Fruit fly (Drosophila melanogaster) whole organism, embryonic: ENCODE data around the gene CG10341.

Experiments used
- B-H2 ChIP-seq: fragments of 200-800 bp; sonication (Bioruptor generic); optimal IDR thresholded peaks from 2 replicates; lab custom pipeline; 2018; ENCODE audit warnings: missing biosample characterization, mild to moderate bottlenecking, missing genetic modification characterization
- BEAF-32 ChIP-seq: fragments of 200-800 bp; sonication (Bioruptor generic); optimal IDR thresholded peaks from 3 replicates; lab custom pipeline; 2017; ENCODE audit warnings: missing biosample characterization, missing genetic modification characterization, mild to moderate bottlenecking, moderate library complexity, missing genetic modification reagents
- Bgb ChIP-seq: fragments of 200-800 bp; sonication (Bioruptor generic); IDR thresholded peaks from 2 replicates; pipeline ENCODE4 v1.3.6; 2022; ENCODE audit warnings: missing biosample characterization, missing genetic modification characterization; ENCODE audit not compliant: partially characterized antibody
- C15 ChIP-seq: fragments of 200-800 bp; sonication (Bioruptor generic); IDR thresholded peaks from 3 replicates; pipeline ENCODE4 v1.3.6; 2022; ENCODE audit warnings: missing biosample characterization, missing genetic modification characterization
- CG10147 ChIP-seq: fragments of 200-800 bp; sonication (Bioruptor generic); optimal IDR thresholded peaks from 2 replicates; lab custom pipeline; 2019; ENCODE audit warnings: missing biosample characterization, mild to moderate bottlenecking, missing genetic modification characterization, moderate library complexity
- CG11560 ChIP-seq: fragments of 200-800 bp; sonication (Bioruptor generic); IDR thresholded peaks from 3 replicates; pipeline ENCODE4 v1.3.6; 2022; ENCODE audit warnings: missing biosample characterization, missing genetic modification characterization
- CG12155 ChIP-seq: fragments of 200-800 bp; sonication (Bioruptor generic); optimal IDR thresholded peaks from 3 replicates; lab custom pipeline; 2016; ENCODE audit warnings: missing biosample characterization, missing genetic modification characterization
- CG13123 ChIP-seq: fragments of 200-800 bp; sonication (Bioruptor generic); optimal IDR thresholded peaks from 2 replicates; lab custom pipeline; 2016; ENCODE audit warnings: missing biosample characterization, missing genetic modification characterization
- CG13775 ChIP-seq: fragments of 200-800 bp; sonication (Bioruptor generic); optimal IDR thresholded peaks from 3 replicates; lab custom pipeline; 2017; ENCODE audit warnings: missing biosample characterization, mild to moderate bottlenecking, missing genetic modification characterization
- CG14441 ChIP-seq: fragments of 200-800 bp; sonication (Bioruptor generic); IDR thresholded peaks from 2 replicates; pipeline ENCODE4 v1.3.6; 2022; ENCODE audit warnings: missing biosample characterization, missing genetic modification characterization
- CG15479 ChIP-seq: fragments of 200-800 bp; sonication (Bioruptor generic); optimal IDR thresholded peaks from 3 replicates; lab custom pipeline; 2019; ENCODE audit warnings: missing biosample characterization, mild to moderate bottlenecking, missing genetic modification characterization, moderate library complexity
- CG1603 ChIP-seq: fragments of 200-800 bp; sonication (Bioruptor generic); optimal IDR thresholded peaks from 2 replicates; lab custom pipeline; 2019; ENCODE audit warnings: missing biosample characterization, mild to moderate bottlenecking, missing genetic modification characterization, moderate library complexity
- CG17328 ChIP-seq: fragments of 200-800 bp; sonication (Bioruptor generic); IDR thresholded peaks from 2 replicates; pipeline ENCODE4 v1.3.6; 2022; ENCODE audit warnings: missing biosample characterization, missing genetic modification characterization
- CG17359 ChIP-seq: fragments of 200-800 bp; sonication (Bioruptor generic); optimal IDR thresholded peaks from 3 replicates; lab custom pipeline; 2018; ENCODE audit warnings: missing biosample characterization, mild to moderate bottlenecking, missing genetic modification characterization, moderate library complexity
- CG17361 ChIP-seq: fragments of 200-800 bp; sonication (Bioruptor generic); IDR thresholded peaks from 3 replicates; pipeline ENCODE4 v1.3.6; 2022; ENCODE audit warnings: missing biosample characterization, missing genetic modification characterization
- CG31388 ChIP-seq: fragments of 200-800 bp; sonication (Bioruptor generic); optimal IDR thresholded peaks from 2 replicates; lab custom pipeline; 2016; ENCODE audit warnings: missing biosample characterization, missing genetic modification characterization
- CG4617 ChIP-seq: fragments of 200-800 bp; sonication (Bioruptor generic); optimal IDR thresholded peaks from 3 replicates; lab custom pipeline; 2016; ENCODE audit warnings: missing biosample characterization, missing genetic modification characterization, borderline replicate concordance
- CG6813 ChIP-seq: fragments of 200-800 bp; sonication (Bioruptor generic); optimal IDR thresholded peaks from 2 replicates; lab custom pipeline; 2017; ENCODE audit warnings: missing biosample characterization, missing genetic modification characterization, mild to moderate bottlenecking, moderate library complexity, missing genetic modification reagents
- CG7987 ChIP-seq: fragments of 200-800 bp; sonication (Bioruptor generic); optimal IDR thresholded peaks from 2 replicates; lab custom pipeline; 2018; ENCODE audit warnings: missing biosample characterization, mild to moderate bottlenecking, missing genetic modification characterization, moderate library complexity
- CG8924 ChIP-seq: fragments of 200-800 bp; optimal IDR thresholded peaks from 3 replicates; lab custom pipeline; 2019; ENCODE audit warnings: missing biosample characterization, mild to moderate bottlenecking, missing genetic modification characterization, moderate library complexity
- CG8944 ChIP-seq: fragments of 200-800 bp; sonication (Bioruptor generic); optimal IDR thresholded peaks from 3 replicates; lab custom pipeline; 2016; ENCODE audit warnings: missing biosample characterization, missing genetic modification characterization
- CG9609 ChIP-seq: fragments of 200-800 bp; sonication (Bioruptor generic); optimal IDR thresholded peaks from 3 replicates; lab custom pipeline; 2016; ENCODE audit warnings: missing biosample characterization, missing genetic modification characterization
- CG9797 ChIP-seq: fragments of 200-800 bp; sonication (Bioruptor generic); optimal IDR thresholded peaks from 3 replicates; lab custom pipeline; 2018; ENCODE audit warnings: missing biosample characterization, mild to moderate bottlenecking, missing genetic modification characterization
- CTCF ChIP-seq: fragments of 200-800 bp; sonication (Bioruptor generic); optimal IDR thresholded peaks from 2 replicates; lab custom pipeline; 2017; ENCODE audit warnings: missing biosample characterization, mild to moderate bottlenecking, missing genetic modification characterization, moderate library complexity
- Dip2 ChIP-seq: fragments of 200-800 bp; sonication (Bioruptor generic); IDR thresholded peaks from 2 replicates; pipeline ENCODE4 v1.3.6; 2022; ENCODE audit warnings: missing biosample characterization, missing genetic modification characterization
- Elba2 ChIP-seq: fragments of 200-800 bp; sonication (Bioruptor generic); optimal IDR thresholded peaks from 3 replicates; lab custom pipeline; 2016; ENCODE audit warnings: missing biosample characterization, missing genetic modification characterization
- HLH4C ChIP-seq: fragments of 200-800 bp; sonication (Bioruptor generic); IDR thresholded peaks from 3 replicates; pipeline ENCODE4 v1.3.6; 2022; ENCODE audit warnings: missing biosample characterization, missing genetic modification characterization; ENCODE audit not compliant: partially characterized antibody
- Nf-YB ChIP-seq: fragments of 200-800 bp; sonication (Bioruptor generic); optimal IDR thresholded peaks from 3 replicates; lab custom pipeline; 2019; ENCODE audit warnings: missing biosample characterization, mild to moderate bottlenecking, missing genetic modification characterization, moderate library complexity
- Oaz ChIP-seq: fragments of 200-800 bp; sonication (Bioruptor generic); IDR thresholded peaks from 2 replicates; pipeline ENCODE4 v1.3.6; 2022; ENCODE audit warnings: missing biosample characterization, missing genetic modification characterization
- Spps ChIP-seq: fragments of 200-800 bp; sonication (Bioruptor generic); optimal IDR thresholded peaks from 2 replicates; lab custom pipeline; 2018; ENCODE audit warnings: missing biosample characterization, mild to moderate bottlenecking, missing genetic modification characterization
- Stat92E ChIP-seq, 3 experiments: fragments of >200 bp in 2 of 3; fragments of 200-800 bp in 1 of 3; sonication (Bioruptor generic) in 1 of 3; optimal IDR thresholded peaks; 2 replicates each; lab custom pipeline; 2017 to 2019; ENCODE audit warnings: missing biosample characterization in 3 of 3, missing genetic modification characterization in 3 of 3, mild to moderate bottlenecking in 1 of 3, moderate library complexity in 1 of 3
- ara ChIP-seq: fragments of 200-800 bp; sonication (Bioruptor generic); IDR thresholded peaks from 2 replicates; pipeline ENCODE4 v1.3.6; 2022; ENCODE audit warnings: missing biosample characterization, missing genetic modification characterization
- bcd ChIP-seq: fragments of 200-800 bp; sonication (Bioruptor generic); optimal IDR thresholded peaks from 2 replicates; lab custom pipeline; 2017; ENCODE audit warnings: missing biosample characterization, mild to moderate bottlenecking, missing genetic modification characterization
- caup ChIP-seq: fragments of 200-800 bp; sonication (Bioruptor generic); optimal IDR thresholded peaks from 3 replicates; lab custom pipeline; 2017; ENCODE audit warnings: missing biosample characterization, mild to moderate bottlenecking, missing genetic modification characterization, moderate library complexity; ENCODE audit not compliant: severe bottlenecking
- eyg ChIP-seq: fragments of 200-800 bp; sonication (Bioruptor generic); optimal IDR thresholded peaks from 3 replicates; lab custom pipeline; 2016; ENCODE audit warnings: missing biosample characterization, missing genetic modification characterization
- fd3F ChIP-seq: fragments of 200-800 bp; sonication (Bioruptor generic); optimal IDR thresholded peaks from 2 replicates; lab custom pipeline; 2018; ENCODE audit warnings: missing biosample characterization, mild to moderate bottlenecking, missing genetic modification characterization, moderate library complexity
- fru ChIP-seq: fragments of >200 bp; optimal IDR thresholded peaks from 2 replicates; lab custom pipeline; 2017
- ham ChIP-seq: fragments of 200-800 bp; sonication (Bioruptor generic); IDR thresholded peaks from 2 replicates; pipeline ENCODE4 v1.3.6; 2022; ENCODE audit warnings: missing biosample characterization, missing genetic modification characterization
- kah ChIP-seq: fragments of 200-800 bp; sonication (Bioruptor generic); optimal IDR thresholded peaks from 2 replicates; lab custom pipeline; 2018; ENCODE audit warnings: missing biosample characterization, mild to moderate bottlenecking, missing genetic modification characterization
- knrl ChIP-seq: fragments of 200-800 bp; sonication (Bioruptor generic); IDR thresholded peaks from 3 replicates; pipeline ENCODE4 v1.3.6; 2022; ENCODE audit warnings: missing biosample characterization, missing genetic modification characterization; ENCODE audit not compliant: partially characterized antibody
- lola ChIP-seq, 3 experiments: fragments of >200 bp in 2 of 3; fragments of 200-800 bp in 1 of 3; sonication (Bioruptor generic) in 1 of 3; optimal IDR thresholded peaks; 2 replicates each; lab custom pipeline; 2017 to 2019; ENCODE audit warnings: missing biosample characterization in 3 of 3, missing genetic modification characterization in 3 of 3, mild to moderate bottlenecking in 1 of 3, moderate library complexity in 1 of 3
- lov ChIP-seq, 2 experiments: fragments of 200-800 bp in 1 of 2; fragments of >200 bp in 1 of 2; sonication (Bioruptor generic) in 1 of 2; IDR thresholded peaks in 1 of 2; optimal IDR thresholded peaks in 1 of 2; 2 replicates in 1 of 2; 3 replicates in 1 of 2; pipeline versions ENCODE4 v1.3.6 to Lab custom; 2017 to 2022; ENCODE audit warnings: missing biosample characterization in 1 of 2, missing genetic modification characterization in 1 of 2
- org-1 ChIP-seq: fragments of 200-800 bp; sonication (Bioruptor generic); optimal IDR thresholded peaks from 2 replicates; lab custom pipeline; 2017; ENCODE audit warnings: missing biosample characterization, missing genetic modification characterization
- run ChIP-seq: fragments of 200-800 bp; sonication (Bioruptor generic); optimal IDR thresholded peaks from 3 replicates; lab custom pipeline; 2018; ENCODE audit warnings: missing biosample characterization, mild to moderate bottlenecking, missing genetic modification characterization
- sens ChIP-seq: fragments of 200-800 bp; sonication (Bioruptor generic); peaks from one replicate; lab custom pipeline; 2016; ENCODE audit warnings: missing biosample characterization, missing genetic modification characterization
- sima ChIP-seq: fragments of 200-800 bp; sonication (Bioruptor generic); optimal IDR thresholded peaks from 2 replicates; lab custom pipeline; 2016; ENCODE audit warnings: missing biosample characterization, missing genetic modification characterization
- slou ChIP-seq: fragments of 200-800 bp; sonication (Bioruptor generic); optimal IDR thresholded peaks from 3 replicates; lab custom pipeline; 2016; ENCODE audit warnings: missing biosample characterization, missing genetic modification characterization
- sob ChIP-seq: fragments of 200-800 bp; sonication (Bioruptor generic); IDR thresholded peaks from 2 replicates; pipeline ENCODE4 v1.3.6; 2022; ENCODE audit warnings: missing biosample characterization, missing genetic modification characterization
- vvl ChIP-seq: fragments of 200-800 bp; sonication (Bioruptor generic); IDR thresholded peaks from 2 replicates; pipeline ENCODE4 v1.3.6; 2022; ENCODE audit warnings: missing biosample characterization, missing genetic modification characterization

The CG10341 gene

DNA sequence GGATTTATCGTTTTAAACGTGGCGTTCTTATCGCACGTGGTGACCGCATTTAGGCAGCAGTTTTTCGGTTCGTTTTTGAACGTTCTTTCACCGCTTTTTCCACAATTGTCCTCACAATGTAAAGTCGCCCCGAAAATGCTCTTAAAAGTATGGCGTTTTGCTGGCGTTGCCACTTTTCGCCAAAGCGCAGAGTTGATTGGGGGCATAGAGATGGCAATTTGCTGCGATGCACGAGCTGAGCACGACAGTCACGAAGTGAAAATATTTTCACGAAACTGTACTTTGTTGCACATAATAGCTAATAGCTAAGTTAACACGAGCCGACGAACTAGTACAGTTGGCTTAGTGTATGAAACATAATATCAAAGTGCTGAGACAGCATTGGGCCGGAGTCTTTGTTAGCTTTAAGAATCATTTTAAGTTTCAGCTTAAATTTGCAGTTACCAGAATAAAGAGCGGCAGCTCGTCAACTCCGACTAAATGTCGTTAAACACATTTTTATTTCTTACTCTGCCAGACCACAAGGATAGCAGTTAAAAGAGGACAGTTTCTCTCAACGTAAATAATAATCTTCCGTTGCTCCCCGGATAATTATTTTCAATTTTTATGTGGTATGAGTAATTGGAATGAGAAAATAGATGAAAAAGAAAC lies 9.7 kb upstream of the CG10341 start, which contains the start of gene msl-1 (continued):
- TF ChIP-seq CG14441 (GFP tag; lab: Robert Waterston, UW) (no peak), CG7987 (no peak), run (no peak), CG13775 (GFP tag; lab: Kevin White, UChicago) (peak; percentile 18), CG9797 (peak; percentile 30), CG12155 (GFP tag; lab: Kevin White, UChicago) (peak; percentile 34), CG10147 (GFP tag; lab: Kevin White, UChicago) (no peak), fru (lab: Kevin White, UChicago) (no peak), Oaz (no peak), ham (GFP tag; lab: Robert Waterston, UW) (no peak), kah (GFP tag; lab: Kevin White, UChicago) (no peak), C15 (GFP tag; lab: Robert Waterston, UW) (no peak), HLH4C (GFP tag; lab: Robert Waterston, UW) (peak; percentile 92), CG17361 (GFP tag; lab: Robert Waterston, UW) (no peak), CG17328 (GFP tag; lab: Robert Waterston, UW) (0 out of 2 replicates have a peak, but pooled peaks have one; percentile 13), lola (GFP tag; optimal IDR thresholded peaks at IDR 0.05; lab: Kevin White, UChicago) (no peak), CG31388 (GFP tag; lab: Kevin White, UChicago) (no peak), CG17359 (tag; lab: Kevin White, UChicago) (no peak), CG13123 (no peak), CTCF (no peak), sima (GFP tag; lab: Kevin White, UChicago) (no peak), CG4617 (GFP tag; lab: Kevin White, UChicago) (peak; percentile 65), vvl (GFP tag; lab: Robert Waterston, UW) (peak; percentile 48; the same call in 1 of the 2 replicates), sens (GFP tag; lab: Kevin White, UChicago) (peak; percentile 34), Spps (no peak), Nf-YB (GFP tag; lab: Kevin White, UChicago) (no peak), CG15479 (no peak), Bgb (GFP tag; lab: Robert Waterston, UW) (peak; percentile 98), CG8944 (peak; percentile 39), knrl (peak; percentile 95), Elba2 (no peak), Dip2 (GFP tag; lab: Robert Waterston, UW) (no peak), eyg (no peak), CG6813 (no peak), fd3F (GFP tag; lab: Kevin White, UChicago) (no peak), sob (GFP tag; lab: Robert Waterston, UW) (peak; percentile 62; the same call in 1 of the 2 replicates), Stat92E (GFP tag; optimal IDR thresholded peaks at IDR 0.05; lab: Kevin White, UChicago) (no peak), CG11560 (tag; lab: Robert Waterston, UW) (no peak), CG8924 (tag; lab: Kevin White, UChicago) (no peak), CG9609 (peak; percentile 20), BEAF-32 (GFP tag; lab: Kevin White, UChicago) (peak; percentile 90), B-H2 (GFP tag; lab: Kevin White, UChicago) (peak; percentile 36), bcd (no peak), CG1603 (tag; lab: Kevin White, UChicago) (peak; percentile 75), caup (GFP tag; lab: Kevin White, UChicago) (no peak), ara (GFP tag; lab: Robert Waterston, UW) (no peak), slou (GFP tag; lab: Kevin White, UChicago) (no peak), lov (optimal IDR thresholded peaks at IDR 0.05; lab: Kevin White, UChicago) (no peak), lov (GFP tag; IDR thresholded peaks at IDR 0.05; lab: Robert Waterston, UW) (0 out of 3 replicates have a peak, but pooled peaks have one; percentile 5), org-1 (GFP tag; lab: Kevin White, UChicago) (no peak)
